Fruit fly (Drosophila melanogaster) whole organism, embryonic: ENCODE measurements around the gene CG18765.

ENCODE experiments used
- Antp ChIP-seq: fragments of 200-800 bp; sonication (Bioruptor generic); optimal IDR thresholded peaks from 3 replicates; lab custom pipeline; 2016; ENCODE audit warnings: missing biosample characterization, missing genetic modification characterization
- CG12155 ChIP-seq: fragments of 200-800 bp; sonication (Bioruptor generic); optimal IDR thresholded peaks from 3 replicates; lab custom pipeline; 2016; ENCODE audit warnings: missing biosample characterization, missing genetic modification characterization
- CG12219 ChIP-seq: fragments of 200-800 bp; sonication (Bioruptor generic); optimal IDR thresholded peaks from 3 replicates; lab custom pipeline; 2018; ENCODE audit warnings: missing biosample characterization, mild to moderate bottlenecking, missing genetic modification characterization
- CG12942 ChIP-seq: fragments of 200-800 bp; sonication (Bioruptor generic); optimal IDR thresholded peaks from 3 replicates; lab custom pipeline; 2016; ENCODE audit warnings: missing biosample characterization, missing genetic modification characterization
- CG15601 ChIP-seq: fragments of 200-800 bp; sonication (Bioruptor generic); optimal IDR thresholded peaks from 3 replicates; lab custom pipeline; 2019; ENCODE audit warnings: missing biosample characterization, mild to moderate bottlenecking, missing genetic modification characterization, moderate library complexity
- CG16813 ChIP-seq: fragments of 200-800 bp; sonication (Bioruptor generic); IDR thresholded peaks from 3 replicates; pipeline ENCODE4 v1.3.6; 2022; ENCODE audit warnings: missing biosample characterization, missing genetic modification characterization; ENCODE audit not compliant: partially characterized antibody
- CG17385 ChIP-seq: fragments of 200-800 bp; sonication (Bioruptor generic); optimal IDR thresholded peaks from 3 replicates; lab custom pipeline; 2018; ENCODE audit warnings: missing biosample characterization, mild to moderate bottlenecking, missing genetic modification characterization
- CG18011 ChIP-seq: fragments of 200-800 bp; sonication (Bioruptor generic); optimal IDR thresholded peaks from 2 replicates; lab custom pipeline; 2017; ENCODE audit warnings: missing biosample characterization, missing genetic modification characterization, mild to moderate bottlenecking, moderate library complexity, missing genotype
- CG30020 ChIP-seq: fragments of 200-800 bp; optimal IDR thresholded peaks from 2 replicates; lab custom pipeline; 2019; ENCODE audit warnings: missing biosample characterization, mild to moderate bottlenecking, missing genetic modification characterization, moderate library complexity
- CG34376 ChIP-seq: fragments of 200-800 bp; sonication (Bioruptor generic); optimal IDR thresholded peaks from 2 replicates; lab custom pipeline; 2018; ENCODE audit warnings: missing biosample characterization, mild to moderate bottlenecking, missing genetic modification characterization
- CG3726 ChIP-seq: fragments of 200-800 bp; sonication (Bioruptor generic); IDR thresholded peaks from 3 replicates; pipeline ENCODE4, ENCODE4 v1.3.6; 2022; ENCODE audit warnings: missing biosample characterization, missing genetic modification characterization
- CG4854 ChIP-seq: fragments of 200-800 bp; sonication (Bioruptor generic); optimal IDR thresholded peaks from 2 replicates; lab custom pipeline; 2016; ENCODE audit warnings: missing biosample characterization, missing genetic modification characterization, inconsistent platforms
- CG6272 ChIP-seq: fragments of 200-800 bp; sonication (Bioruptor generic); IDR thresholded peaks from 2 replicates; pipeline ENCODE4 v1.3.6; 2022; ENCODE audit warnings: missing biosample characterization, missing genetic modification characterization
- CG6683 ChIP-seq: fragments of 200-800 bp; sonication (Bioruptor generic); optimal IDR thresholded peaks from 2 replicates; lab custom pipeline; 2017; ENCODE audit warnings: missing biosample characterization, mild to moderate bottlenecking, missing genetic modification characterization, missing genetic modification reagents
- CG6791 ChIP-seq: fragments of 200-800 bp; sonication (Bioruptor generic); IDR thresholded peaks from 3 replicates; pipeline ENCODE4 v1.3.6; 2022; ENCODE audit warnings: missing biosample characterization, missing genetic modification characterization; ENCODE audit not compliant: partially characterized antibody
- CG6854 ChIP-seq: fragments of 200-800 bp; sonication (Bioruptor generic); optimal IDR thresholded peaks from 3 replicates; lab custom pipeline; 2017; ENCODE audit warnings: missing biosample characterization, mild to moderate bottlenecking, missing genetic modification characterization
- CG7357 ChIP-seq: fragments of 200-800 bp; sonication (Bioruptor generic); IDR thresholded peaks from 3 replicates; pipeline ENCODE4 v1.3.6; 2022; ENCODE audit warnings: missing biosample characterization, missing genetic modification characterization
- CG7786 ChIP-seq: fragments of 200-800 bp; sonication (Bioruptor generic); optimal IDR thresholded peaks from 2 replicates; lab custom pipeline; 2016; ENCODE audit warnings: missing biosample characterization, missing genetic modification characterization
- CG7987 ChIP-seq: fragments of 200-800 bp; sonication (Bioruptor generic); optimal IDR thresholded peaks from 2 replicates; lab custom pipeline; 2018; ENCODE audit warnings: missing biosample characterization, mild to moderate bottlenecking, missing genetic modification characterization, moderate library complexity
- CG9437 ChIP-seq: fragments of 200-800 bp; sonication (Bioruptor generic); optimal IDR thresholded peaks from 2 replicates; lab custom pipeline; 2018; ENCODE audit warnings: missing biosample characterization, mild to moderate bottlenecking, missing genetic modification characterization
- CHES-1-like ChIP-seq: fragments of 200-800 bp; sonication (Bioruptor generic); optimal IDR thresholded peaks from 2 replicates; lab custom pipeline; 2016; ENCODE audit warnings: missing biosample characterization, missing genetic modification characterization
- HLH4C ChIP-seq: fragments of 200-800 bp; sonication (Bioruptor generic); IDR thresholded peaks from 3 replicates; pipeline ENCODE4 v1.3.6; 2022; ENCODE audit warnings: missing biosample characterization, missing genetic modification characterization; ENCODE audit not compliant: partially characterized antibody
- Hmr ChIP-seq: fragments of 200-800 bp; sonication (Bioruptor generic); optimal IDR thresholded peaks from 3 replicates; lab custom pipeline; 2017; ENCODE audit warnings: mild to moderate bottlenecking, missing biosample characterization, missing genetic modification reagents, missing genetic modification characterization
- Hr3 ChIP-seq: fragments of 200-800 bp; sonication (Bioruptor generic); optimal IDR thresholded peaks from 3 replicates; lab custom pipeline; 2016; ENCODE audit warnings: missing biosample characterization, missing genetic modification characterization
- Hr39 ChIP-seq: fragments of >200 bp; optimal IDR thresholded peaks from 2 replicates; lab custom pipeline; 2017
- Ravus ChIP-seq: fragments of 200-800 bp; sonication (Bioruptor generic); IDR thresholded peaks from 2 replicates; pipeline ENCODE4 v1.3.6; 2022; ENCODE audit warnings: missing biosample characterization, missing genetic modification characterization
- Ssrp ChIP-seq: fragments of 200-800 bp; sonication (Bioruptor generic); optimal IDR thresholded peaks from 2 replicates; lab custom pipeline; 2018; ENCODE audit warnings: missing biosample characterization, mild to moderate bottlenecking, missing genetic modification characterization, moderate library complexity
- abd-A ChIP-seq: fragments of 200-800 bp; sonication (Bioruptor generic); optimal IDR thresholded peaks from 3 replicates; lab custom pipeline; 2019; ENCODE audit warnings: missing biosample characterization, mild to moderate bottlenecking, missing genetic modification characterization, moderate library complexity
- cas ChIP-seq: fragments of 200-800 bp; sonication (Bioruptor generic); IDR thresholded peaks from 2 replicates; pipeline ENCODE4 v1.3.6; 2022; ENCODE audit warnings: missing biosample characterization, missing genetic modification characterization
- chm ChIP-seq: fragments of 200-800 bp; sonication (Bioruptor generic); IDR thresholded peaks from 2 replicates; pipeline ENCODE4 v1.3.6; 2022; ENCODE audit warnings: missing biosample characterization, missing genetic modification characterization
- dimm ChIP-seq: fragments of 200-800 bp; sonication (Bioruptor generic); IDR thresholded peaks from 2 replicates; pipeline ENCODE4 v1.3.6; 2022; ENCODE audit warnings: missing biosample characterization, missing genetic modification characterization
- eve ChIP-seq, 2 experiments: fragments of >200 bp; optimal IDR thresholded peaks; 2 replicates each; lab custom pipeline; 2017; ENCODE audit warnings: missing biosample characterization in 2 of 2, missing genetic modification characterization in 2 of 2
- fd102C ChIP-seq: fragments of 200-800 bp; sonication (Bioruptor generic); optimal IDR thresholded peaks from 2 replicates; lab custom pipeline; 2018; ENCODE audit warnings: missing biosample characterization, mild to moderate bottlenecking, missing genetic modification characterization, moderate library complexity
- gem ChIP-seq: fragments of 200-800 bp; sonication (Bioruptor generic); optimal IDR thresholded peaks from 2 replicates; lab custom pipeline; 2019; ENCODE audit warnings: missing biosample characterization, mild to moderate bottlenecking, missing genetic modification characterization, moderate library complexity
- gfzf ChIP-seq: fragments of 200-800 bp; sonication (Bioruptor generic); optimal IDR thresholded peaks from 2 replicates; lab custom pipeline; 2016; ENCODE audit warnings: missing biosample characterization, mild to moderate bottlenecking, missing genetic modification characterization, moderate library complexity
- jigr1 ChIP-seq: fragments of 200-800 bp; sonication (Bioruptor generic); IDR thresholded peaks from 3 replicates; pipeline ENCODE4 v1.3.6; 2022; ENCODE audit warnings: missing biosample characterization, missing genetic modification characterization
- kah ChIP-seq: fragments of 200-800 bp; sonication (Bioruptor generic); optimal IDR thresholded peaks from 2 replicates; lab custom pipeline; 2018; ENCODE audit warnings: missing biosample characterization, mild to moderate bottlenecking, missing genetic modification characterization
- kni ChIP-seq: fragments of 200-800 bp; sonication (Bioruptor generic); optimal IDR thresholded peaks from 3 replicates; lab custom pipeline; 2017; ENCODE audit warnings: mild to moderate bottlenecking, missing biosample characterization, missing genetic modification reagents, missing genetic modification characterization
- lbe ChIP-seq: fragments of 200-800 bp; sonication (Bioruptor generic); optimal IDR thresholded peaks from 2 replicates; lab custom pipeline; 2016; ENCODE audit warnings: missing biosample characterization, mild to moderate bottlenecking, missing genetic modification characterization
- nau ChIP-seq: fragments of 200-800 bp; sonication (Bioruptor generic); optimal IDR thresholded peaks from 3 replicates; lab custom pipeline; 2017; ENCODE audit warnings: missing biosample characterization, mild to moderate bottlenecking, missing genetic modification characterization, missing genetic modification reagents
- onecut ChIP-seq: fragments of 200-800 bp; sonication (Bioruptor generic); IDR thresholded peaks from 2 replicates; pipeline ENCODE4 v1.3.6; 2022; ENCODE audit warnings: missing biosample characterization, missing genetic modification characterization
- org-1 ChIP-seq: fragments of 200-800 bp; sonication (Bioruptor generic); optimal IDR thresholded peaks from 2 replicates; lab custom pipeline; 2017; ENCODE audit warnings: missing biosample characterization, missing genetic modification characterization
- sc ChIP-seq, 3 experiments: fragments of >200 bp in 2 of 3; fragments of 200-800 bp in 1 of 3; sonication (Bioruptor generic) in 1 of 3; optimal IDR thresholded peaks; 2 replicates in 2 of 3; 3 replicates in 1 of 3; lab custom pipeline; 2017; ENCODE audit warnings: mild to moderate bottlenecking in 1 of 3, missing biosample characterization in 1 of 3, missing genetic modification characterization in 1 of 3, missing genetic modification reagents in 1 of 3
- scrt ChIP-seq: fragments of 200-800 bp; sonication (Bioruptor generic); optimal IDR thresholded peaks from 2 replicates; lab custom pipeline; 2018; ENCODE audit warnings: missing biosample characterization, mild to moderate bottlenecking, missing genetic modification characterization, moderate library complexity
- sens-2 ChIP-seq: fragments of 200-800 bp; sonication (Bioruptor generic); IDR thresholded peaks from 2 replicates; pipeline ENCODE4 v1.3.6; 2022; ENCODE audit warnings: missing biosample characterization, missing genetic modification characterization
- tll ChIP-seq, 2 experiments: fragments of 200-800 bp in 1 of 2; fragments of >200 bp in 1 of 2; sonication (Bioruptor generic) in 1 of 2; optimal IDR thresholded peaks; 2 replicates each; lab custom pipeline; 2017 to 2019; ENCODE audit warnings: missing biosample characterization in 2 of 2, missing genetic modification characterization in 2 of 2, mild to moderate bottlenecking in 1 of 2, moderate library complexity in 1 of 2
- vfl ChIP-seq: fragments of 200-800 bp; sonication (Bioruptor generic); optimal IDR thresholded peaks from 2 replicates; lab custom pipeline; 2016; ENCODE audit warnings: missing biosample characterization, missing genetic modification characterization
- vvl ChIP-seq: fragments of 200-800 bp; sonication (Bioruptor generic); IDR thresholded peaks from 2 replicates; pipeline ENCODE4 v1.3.6; 2022; ENCODE audit warnings: missing biosample characterization, missing genetic modification characterization
- wor ChIP-seq: fragments of 200-800 bp; sonication (Bioruptor generic); IDR thresholded peaks from 2 replicates; pipeline ENCODE4 v1.3.6; 2022; ENCODE audit warnings: missing biosample characterization, missing genetic modification characterization

Gene CG18765

DNA sequence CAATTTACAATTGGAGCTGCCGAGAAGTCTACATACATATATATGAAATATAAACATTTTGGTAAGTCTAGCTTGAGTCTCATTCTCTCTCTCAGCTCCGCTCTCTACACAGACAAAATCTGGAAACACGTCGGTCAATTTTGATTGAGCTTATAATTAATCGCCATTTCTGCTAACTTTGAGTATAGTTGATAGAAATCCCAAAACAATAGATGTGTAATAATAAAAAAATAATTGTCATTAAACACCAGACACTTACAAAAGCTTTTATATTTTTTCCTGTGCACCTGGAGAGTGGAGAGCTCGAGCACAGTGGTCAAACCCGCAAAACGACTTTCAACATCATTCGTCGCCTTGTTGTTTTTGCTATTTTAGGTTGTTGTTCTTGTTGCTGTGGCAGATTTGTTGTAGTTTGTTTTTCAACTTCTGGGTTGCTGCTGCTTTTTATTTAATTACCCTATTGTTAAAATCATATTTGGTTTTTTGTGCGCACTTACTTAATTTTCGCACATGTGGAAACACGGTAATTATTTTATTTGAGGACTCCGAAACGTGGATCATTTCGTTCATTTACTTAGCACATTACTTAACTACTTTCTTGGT is 34.9 kb downstream of the CG18765 start (continued):
- TF ChIP-seq CG18011 (GFP tag; lab: Kevin White, UChicago) (peak; percentile 86), CG7357 (GFP tag; lab: Robert Waterston, UW) (peak; percentile 91), kni (GFP tag; lab: Kevin White, UChicago) (no peak), wor (peak; percentile 93), dimm (GFP tag; lab: Robert Waterston, UW) (peak; percentile 94), vvl (peak; percentile 99), CG3726 (GFP tag; lab: Robert Waterston, UW) (peak; percentile 95), org-1 (GFP tag; lab: Kevin White, UChicago) (peak; percentile 92), HLH4C (GFP tag; lab: Robert Waterston, UW) (no peak), CHES-1-like (peak; percentile 92), onecut (GFP tag; lab: Robert Waterston, UW) (peak; percentile 91), nau (GFP tag; lab: Kevin White, UChicago) (peak; percentile 92), CG6683 (GFP tag; lab: Kevin White, UChicago) (peak; percentile 86), kah (GFP tag; lab: Kevin White, UChicago) (peak; percentile 86), CG16813 (GFP tag; lab: Robert Waterston, UW) (no peak), Ssrp (tag; lab: Kevin White, UChicago) (peak; percentile 94), Hmr (peak; percentile 97), Ravus (peak; percentile 91), CG15601 (tag; lab: Kevin White, UChicago) (peak; percentile 94), CG6854 (GFP tag; lab: Kevin White, UChicago) (peak; percentile 91), CG12219 (GFP tag; lab: Kevin White, UChicago) (peak; percentile 96), CG6272 (peak; percentile 95), CG9437 (GFP tag; lab: Kevin White, UChicago) (peak; percentile 87), lbe (GFP tag; lab: Kevin White, UChicago) (peak; percentile 98), Hr39 (no peak), Antp (GFP tag; lab: Kevin White, UChicago) (peak; percentile 93), cas (GFP tag; lab: Robert Waterston, UW) (peak; percentile 95), gfzf (GFP tag; lab: Kevin White, UChicago) (no peak), fd102C (peak; percentile 56), tll (GFP tag; optimal IDR thresholded peaks at IDR 0.05; lab: Kevin White, UChicago) (no peak), sc (optimal IDR thresholded peaks at IDR 0.05; lab: Kevin White, UChicago) (no peak), sc (GFP tag; optimal IDR thresholded peaks at IDR 0.05; lab: Kevin White, UChicago) (peak; percentile 92), CG34376 (GFP tag; lab: Kevin White, UChicago) (peak; percentile 77), eve (GFP tag; optimal IDR thresholded peaks at IDR 0.05; lab: Kevin White, UChicago) (peak in 1 of 2 experiments; percentile 97), CG30020 (peak; percentile 65), scrt (GFP tag; lab: Kevin White, UChicago) (peak; percentile 93), gem (tag; lab: Kevin White, UChicago) (peak; percentile 98), CG17385 (GFP tag; lab: Kevin White, UChicago) (peak; percentile 94), CG7786 (GFP tag; lab: Kevin White, UChicago) (peak; percentile 96), Hr3 (GFP tag; lab: Kevin White, UChicago) (peak; percentile 92), CG12155 (GFP tag; lab: Kevin White, UChicago) (peak; percentile 94), sens-2 (GFP tag; lab: Robert Waterston, UW) (peak; percentile 91), CG7987 (GFP tag; lab: Kevin White, UChicago) (peak; percentile 92), CG4854 (GFP tag; lab: Kevin White, UChicago) (peak; percentile 94), vfl (peak; percentile 96), abd-A (tag; lab: Kevin White, UChicago) (peak; percentile 29), jigr1 (GFP tag; lab: Robert Waterston, UW) (peak; percentile 84; the same call in 2 of the 3 replicates), CG12942 (peak; percentile 94), chm (peak; percentile 98), CG6791 (GFP tag; lab: Robert Waterston, UW) (no peak)
